Worm (Caenorhabditis elegans) whole organism, L2 larva: ENCODE results near the gene popl-5.

Experiments
- Y55F3AM.14 ChIP-seq: fragments of 200-800 bp; sonication (Bioruptor generic); optimal IDR thresholded peaks from 2 replicates; lab custom pipeline; 2018; ENCODE audit warnings: mild to moderate bottlenecking, missing genetic modification characterization, missing compliant biosample characterization
- aly-2 ChIP-seq: fragments of 150-350 bp; optimal IDR thresholded peaks from 2 replicates; lab custom pipeline; 2014; ENCODE audit warnings: missing biosample characterization, missing genetic modification characterization
- ama-1 ChIP-seq: fragments of 150-350 bp; optimal IDR thresholded peaks from 2 replicates; lab custom pipeline; 2018; ENCODE audit warnings: inconsistent platforms
- ceh-82 ChIP-seq: fragments of 150-350 bp; optimal IDR thresholded peaks from 2 replicates; lab custom pipeline; 2014; ENCODE audit warnings: missing biosample characterization, missing genetic modification characterization
- elt-3 ChIP-seq: sonication (generic microtip); optimal IDR thresholded peaks from 2 replicates; lab custom pipeline; 2017; ENCODE audit warnings: missing biosample characterization, missing genetic modification characterization
- fos-1 ChIP-seq: fragments of 150-350 bp; optimal IDR thresholded peaks from 2 replicates; lab custom pipeline; 2014; ENCODE audit warnings: missing biosample characterization, missing genetic modification characterization
- lin-39 ChIP-seq: fragments of 150-350 bp; optimal IDR thresholded peaks from 2 replicates; lab custom pipeline; 2014; ENCODE audit warnings: missing biosample characterization, missing genetic modification reagents, missing genetic modification characterization
- nhr-21 ChIP-seq: fragments of 150-350 bp; optimal IDR thresholded peaks from 2 replicates; lab custom pipeline; 2014; ENCODE audit warnings: missing biosample characterization, missing genetic modification characterization
- nhr-237 ChIP-seq: fragments of 150-350 bp; optimal IDR thresholded peaks from 2 replicates; lab custom pipeline; 2014; ENCODE audit warnings: missing biosample characterization, missing genetic modification characterization
- nhr-6 ChIP-seq: fragments of 150-350 bp; optimal IDR thresholded peaks from 2 replicates; lab custom pipeline; 2014; ENCODE audit warnings: missing biosample characterization, missing genetic modification characterization
- ztf-4 ChIP-seq: fragments of 150-350 bp; optimal IDR thresholded peaks from 2 replicates; lab custom pipeline; 2014; ENCODE audit warnings: missing biosample characterization, missing genetic modification characterization

- TF ChIP-seq nhr-237 (tag; lab: Kevin White, UChicago) = no peak
- no peak for TF ChIP-seq ama-1 (lab: Kevin White, UChicago)
- TF ChIP-seq elt-3 (tag; lab: Kevin White, UChicago) = no peak
- no peak for TF ChIP-seq fos-1 (tag; lab: Kevin White, UChicago)
- TF ChIP-seq aly-2 (tag; lab: Kevin White, UChicago) = no peak
- no peak for TF ChIP-seq nhr-6 (tag; lab: Kevin White, UChicago)
- no peak for TF ChIP-seq ztf-4 (tag; lab: Kevin White, UChicago)
- TF ChIP-seq ceh-82 (tag; lab: Kevin White, UChicago) = no peak
- TF ChIP-seq lin-39 (tag; lab: Kevin White, UChicago) = no peak
- TF ChIP-seq nhr-21 = no peak
- TF ChIP-seq Y55F3AM.14 (GFP tag; lab: Kevin White, UChicago) = no peak
Measured at ce11 chrIII:11534624-11535079, 47.5 kb upstream of the popl-5 start, which contains the start of gene nrps-1.
